Fruit fly (Drosophila melanogaster): ENCODE data around the gene CG44198.

The CG44198 gene

dm6 chr2L:13156349-13156748, 37.4 kb upstream of the CG44198 start:
- no peak for TF ChIP-seq Pif1B (GFP tag; optimal IDR thresholded peaks at IDR 0.05)
- TF ChIP-seq CG10348 (GFP tag; IDR thresholded peaks at IDR 0.05) = no peak
- no peak for TF ChIP-seq Snoo (tag; optimal IDR thresholded peaks at IDR 0.05)
- no peak for TF ChIP-seq gl (tag; optimal IDR thresholded peaks at IDR 0.05)
- TF ChIP-seq CG14655 (GFP tag; optimal IDR thresholded peaks at IDR 0.05) = peak; percentile 7
- TF ChIP-seq Pif1A (GFP tag; optimal IDR thresholded peaks at IDR 0.05) = peak; percentile 53
- TF ChIP-seq CG34367 (tag; optimal IDR thresholded peaks at IDR 0.05) = no peak
- TF ChIP-seq CG17806 (tag; optimal IDR thresholded peaks at IDR 0.05) = peak; percentile 18
- TF ChIP-seq Ets98B (GFP tag; IDR thresholded peaks at IDR 0.05) = no peak
- TF ChIP-seq CG12605 (GFP tag; IDR thresholded peaks at IDR 0.05) = no peak
- no peak for TF ChIP-seq CG32121 (GFP tag; IDR thresholded peaks at IDR 0.05)
- TF ChIP-seq fd96Ca (GFP tag; IDR thresholded peaks at IDR 0.05) = no peak
- no peak for TF ChIP-seq CG15710 (tag; optimal IDR thresholded peaks at IDR 0.05)
- no peak for TF ChIP-seq rn (GFP tag; IDR thresholded peaks at IDR 0.05)
- no peak for TF ChIP-seq CG8301 (tag; optimal IDR thresholded peaks at IDR 0.05)
- TF ChIP-seq EcR (GFP tag; optimal IDR thresholded peaks at IDR 0.05) = no peak
- no peak for TF ChIP-seq D1 (tag; optimal IDR thresholded peaks at IDR 0.05)
- no peak for TF ChIP-seq CG13204 (GFP tag; optimal IDR thresholded peaks at IDR 0.05)
- TF ChIP-seq CG8159 (tag; optimal IDR thresholded peaks at IDR 0.05) = peak; percentile 17
- peak; percentile 50 for TF ChIP-seq CG9948 (tag; optimal IDR thresholded peaks at IDR 0.05)
- TF ChIP-seq CG4496 (GFP tag; IDR thresholded peaks at IDR 0.05) = no peak

- no peak for TF ChIP-seq CG8301 (tag; optimal IDR thresholded peaks at IDR 0.05)
- TF ChIP-seq EcR (GFP tag; optimal IDR thresholded peaks at IDR 0.05) = peak; percentile 45
- no peak for TF ChIP-seq CG12605 (GFP tag; IDR thresholded peaks at IDR 0.05)
- no peak for TF ChIP-seq CG4496 (GFP tag; IDR thresholded peaks at IDR 0.05)
- no peak for TF ChIP-seq rn (GFP tag; IDR thresholded peaks at IDR 0.05)
Observed at dm6 chr2L:13154313-13154712, 35.4 kb upstream of the CG44198 start.

- TF ChIP-seq CG32121 (GFP tag; IDR thresholded peaks at IDR 0.05) = 0 out of 2 replicates have a peak, but pooled peaks have one; percentile 25
- TF ChIP-seq CG17806 (tag; optimal IDR thresholded peaks at IDR 0.05) = peak; percentile 81
- TF ChIP-seq CG34367 (tag; optimal IDR thresholded peaks at IDR 0.05) = peak; percentile 68
- no peak for TF ChIP-seq CG10348 (GFP tag; IDR thresholded peaks at IDR 0.05)
- peak; percentile 86 for TF ChIP-seq CG9948 (tag; optimal IDR thresholded peaks at IDR 0.05)
- peak; percentile 37 for TF ChIP-seq CG8301 (tag; optimal IDR thresholded peaks at IDR 0.05)
- TF ChIP-seq EcR (GFP tag; optimal IDR thresholded peaks at IDR 0.05) = no peak
- peak; percentile 24 for TF ChIP-seq gl (tag; optimal IDR thresholded peaks at IDR 0.05)
- TF ChIP-seq CG12605 (GFP tag; IDR thresholded peaks at IDR 0.05) = no peak
- TF ChIP-seq Pif1B (GFP tag; optimal IDR thresholded peaks at IDR 0.05) = no peak
- TF ChIP-seq Ets98B (GFP tag; IDR thresholded peaks at IDR 0.05) = no peak
- peak; percentile 41 for TF ChIP-seq CG13204 (GFP tag; optimal IDR thresholded peaks at IDR 0.05)
- TF ChIP-seq D1 (tag; optimal IDR thresholded peaks at IDR 0.05) = peak; percentile 56
- TF ChIP-seq CG14655 (GFP tag; optimal IDR thresholded peaks at IDR 0.05) = peak; percentile 75
- TF ChIP-seq Pif1A (GFP tag; optimal IDR thresholded peaks at IDR 0.05) = no peak
- no peak for TF ChIP-seq CG4496 (GFP tag; IDR thresholded peaks at IDR 0.05)
- peak; percentile 43 for TF ChIP-seq Snoo (tag; optimal IDR thresholded peaks at IDR 0.05)
- peak; percentile 83 for TF ChIP-seq CG15710 (tag; optimal IDR thresholded peaks at IDR 0.05)
- no peak for TF ChIP-seq rn (GFP tag; IDR thresholded peaks at IDR 0.05)
- no peak for TF ChIP-seq fd96Ca (GFP tag; IDR thresholded peaks at IDR 0.05)
- TF ChIP-seq CG8159 (tag; optimal IDR thresholded peaks at IDR 0.05) = peak; percentile 89
Observed at dm6 chr2L:13146254-13146653, 27.3 kb upstream of the CG44198 start.

- TF ChIP-seq CG34367 (tag; optimal IDR thresholded peaks at IDR 0.05) (no peak), CG12605 (GFP tag; IDR thresholded peaks at IDR 0.05) (no peak), CG8301 (tag; optimal IDR thresholded peaks at IDR 0.05) (peak; percentile 18), Pif1A (GFP tag; optimal IDR thresholded peaks at IDR 0.05) (no peak), Pif1B (GFP tag; optimal IDR thresholded peaks at IDR 0.05) (peak; percentile 8), Ets98B (GFP tag; IDR thresholded peaks at IDR 0.05) (0 out of 2 replicates have a peak, but pooled peaks have one; percentile 34), CG15710 (tag; optimal IDR thresholded peaks at IDR 0.05) (no peak), CG13204 (GFP tag; optimal IDR thresholded peaks at IDR 0.05) (no peak), CG10348 (GFP tag; IDR thresholded peaks at IDR 0.05) (no peak), CG32121 (GFP tag; IDR thresholded peaks at IDR 0.05) (peak; percentile 73), fd96Ca (GFP tag; IDR thresholded peaks at IDR 0.05) (0 out of 3 replicates have a peak, but pooled peaks have one; percentile 23), CG9948 (tag; optimal IDR thresholded peaks at IDR 0.05) (no peak), CG17806 (tag; optimal IDR thresholded peaks at IDR 0.05) (peak; percentile 1), rn (GFP tag; IDR thresholded peaks at IDR 0.05) (peak; percentile 50; the same call in 1 of the 2 replicates), CG14655 (GFP tag; optimal IDR thresholded peaks at IDR 0.05) (peak; percentile 30), Snoo (tag; optimal IDR thresholded peaks at IDR 0.05) (no peak), CG8159 (tag; optimal IDR thresholded peaks at IDR 0.05) (peak; percentile 24), EcR (GFP tag; optimal IDR thresholded peaks at IDR 0.05) (no peak), CG4496 (GFP tag; IDR thresholded peaks at IDR 0.05) (peak; percentile 66; the same call in 2 of the 3 replicates), D1 (tag; optimal IDR thresholded peaks at IDR 0.05) (no peak), gl (tag; optimal IDR thresholded peaks at IDR 0.05) (no peak)
Observed at dm6 chr2L:13145035-13145683, 26.2 kb upstream of the CG44198 start.

- no peak for TF ChIP-seq CG4496 (GFP tag; IDR thresholded peaks at IDR 0.05)
- TF ChIP-seq CG13204 (GFP tag; optimal IDR thresholded peaks at IDR 0.05) = no peak
Observed at dm6 chr2L:13143522-13143921, 24.6 kb upstream of the CG44198 start, which contains the start of gene CG16978. Gene CG16978 (minus strand): TSS chr2L:13143622.

dm6 chr2L:13142803-13143202, 23.9 kb upstream of the CG44198 start, which contains the start of gene CG9928:
Gene CG9928 (minus strand): TSS chr2L:13142903.
- no peak for TF ChIP-seq gl (tag; optimal IDR thresholded peaks at IDR 0.05)
- no peak for TF ChIP-seq CG9948 (tag; optimal IDR thresholded peaks at IDR 0.05)
- no peak for TF ChIP-seq rn (GFP tag; IDR thresholded peaks at IDR 0.05)
- TF ChIP-seq D1 (tag; optimal IDR thresholded peaks at IDR 0.05) = no peak
- TF ChIP-seq Pif1B (GFP tag; optimal IDR thresholded peaks at IDR 0.05) = no peak
- TF ChIP-seq CG32121 (GFP tag; IDR thresholded peaks at IDR 0.05) = no peak
- TF ChIP-seq Snoo (tag; optimal IDR thresholded peaks at IDR 0.05) = no peak

Measured in whole organism, pupa.